Fruit fly (Drosophila melanogaster) whole organism, embryonic: ENCODE data around the gene CG10353.

Experiments
- CG10267 ChIP-seq: fragments of 200-800 bp; sonication (Bioruptor generic); optimal IDR thresholded peaks from 2 replicates; lab custom pipeline; 2018; ENCODE audit warnings: missing biosample characterization, mild to moderate bottlenecking, missing genetic modification characterization, moderate library complexity
- CG11456 ChIP-seq: fragments of 200-800 bp; sonication (Bioruptor generic); IDR thresholded peaks from 3 replicates; pipeline ENCODE4 v1.3.6; 2022; ENCODE audit warnings: missing biosample characterization, missing genetic modification characterization
- CG1233 ChIP-seq: fragments of 200-800 bp; sonication (Bioruptor generic); optimal IDR thresholded peaks from 4 replicates; lab custom pipeline; 2018; ENCODE audit warnings: missing biosample characterization, mild to moderate bottlenecking, missing genetic modification characterization
- CG12659 ChIP-seq: fragments of 200-800 bp; sonication (Bioruptor generic); optimal IDR thresholded peaks from 3 replicates; lab custom pipeline; 2017; ENCODE audit warnings: mild to moderate bottlenecking, missing biosample characterization, missing genetic modification reagents, missing genetic modification characterization
- CG13123 ChIP-seq: fragments of 200-800 bp; sonication (Bioruptor generic); optimal IDR thresholded peaks from 2 replicates; lab custom pipeline; 2016; ENCODE audit warnings: missing biosample characterization, missing genetic modification characterization
- CG13424 ChIP-seq: fragments of 200-800 bp; sonication (Bioruptor generic); optimal IDR thresholded peaks from 2 replicates; lab custom pipeline; 2019; ENCODE audit warnings: missing biosample characterization, mild to moderate bottlenecking, missing genetic modification characterization, moderate library complexity
- CG14860 ChIP-seq: fragments of 200-800 bp; sonication (Bioruptor generic); IDR thresholded peaks from 3 replicates; pipeline ENCODE4 v1.3.6; 2022; ENCODE audit warnings: missing biosample characterization, missing genetic modification characterization; ENCODE audit not compliant: partially characterized antibody
- CG14965 ChIP-seq: fragments of 200-800 bp; sonication (Bioruptor generic); optimal IDR thresholded peaks from 2 replicates; lab custom pipeline; 2016; ENCODE audit warnings: missing biosample characterization, missing genetic modification characterization, borderline replicate concordance
- CG15601 ChIP-seq: fragments of 200-800 bp; sonication (Bioruptor generic); optimal IDR thresholded peaks from 3 replicates; lab custom pipeline; 2019; ENCODE audit warnings: missing biosample characterization, mild to moderate bottlenecking, missing genetic modification characterization, moderate library complexity
- CG16813 ChIP-seq: fragments of 200-800 bp; sonication (Bioruptor generic); IDR thresholded peaks from 3 replicates; pipeline ENCODE4 v1.3.6; 2022; ENCODE audit warnings: missing biosample characterization, missing genetic modification characterization; ENCODE audit not compliant: partially characterized antibody
- CG16815 ChIP-seq: fragments of 200-800 bp; sonication (Bioruptor generic); optimal IDR thresholded peaks from 3 replicates; lab custom pipeline; 2017; ENCODE audit warnings: missing biosample characterization, mild to moderate bottlenecking, missing genetic modification characterization
- CG17361 ChIP-seq: fragments of 200-800 bp; sonication (Bioruptor generic); IDR thresholded peaks from 3 replicates; pipeline ENCODE4 v1.3.6; 2022; ENCODE audit warnings: missing biosample characterization, missing genetic modification characterization
- CG17829 ChIP-seq: fragments of 200-800 bp; optimal IDR thresholded peaks from 2 replicates; lab custom pipeline; 2019; ENCODE audit warnings: missing biosample characterization, mild to moderate bottlenecking, missing genetic modification characterization, moderate library complexity
- CG2712 ChIP-seq: fragments of 200-800 bp; optimal IDR thresholded peaks from 3 replicates; lab custom pipeline; 2019; ENCODE audit warnings: missing biosample characterization, mild to moderate bottlenecking, missing genetic modification characterization, moderate library complexity
- CG42726 ChIP-seq: fragments of 200-800 bp; sonication (Bioruptor generic); IDR thresholded peaks from 2 replicates; pipeline ENCODE4 v1.3.6; 2022; ENCODE audit warnings: missing biosample characterization, missing genetic modification characterization; ENCODE audit not compliant: partially characterized antibody
- CG4282 ChIP-seq: fragments of 200-800 bp; sonication (Bioruptor generic); optimal IDR thresholded peaks from 2 replicates; lab custom pipeline; 2016; ENCODE audit warnings: missing biosample characterization, missing genetic modification characterization
- CG4328 ChIP-seq: fragments of 200-800 bp; sonication (Bioruptor generic); optimal IDR thresholded peaks from 3 replicates; lab custom pipeline; 2017; ENCODE audit warnings: missing biosample characterization, missing genetic modification reagents, missing genetic modification characterization
- CG7556 ChIP-seq: fragments of 200-800 bp; sonication (Bioruptor generic); optimal IDR thresholded peaks from 2 replicates; lab custom pipeline; 2017; ENCODE audit warnings: missing biosample characterization, mild to moderate bottlenecking, missing genetic modification characterization
- CG8290 ChIP-seq, 3 experiments: fragments of 200-800 bp; sonication (Bioruptor generic); optimal IDR thresholded peaks; 2 replicates each; lab custom pipeline; 2016 to 2019; ENCODE audit warnings: missing biosample characterization in 3 of 3, missing genetic modification characterization in 3 of 3, mild to moderate bottlenecking in 2 of 3, moderate library complexity in 1 of 3
- Dp ChIP-seq: fragments of 200-800 bp; sonication (Bioruptor generic); optimal IDR thresholded peaks from 2 replicates; lab custom pipeline; 2018; ENCODE audit warnings: missing biosample characterization, mild to moderate bottlenecking, missing genetic modification characterization, moderate library complexity
- Ets97D ChIP-seq: fragments of 200-800 bp; sonication (Bioruptor generic); optimal IDR thresholded peaks from 3 replicates; lab custom pipeline; 2016; ENCODE audit warnings: missing biosample characterization, missing genetic modification characterization
- Fer3 ChIP-seq: fragments of 200-800 bp; sonication (Bioruptor generic); optimal IDR thresholded peaks from 2 replicates; lab custom pipeline; 2018; ENCODE audit warnings: missing biosample characterization, mild to moderate bottlenecking, missing genetic modification characterization, moderate library complexity
- H15 ChIP-seq: fragments of 200-800 bp; sonication (Bioruptor generic); IDR thresholded peaks from 3 replicates; pipeline ENCODE4 v1.3.6; 2022; ENCODE audit warnings: missing biosample characterization, missing genetic modification characterization
- H2.0 ChIP-seq: fragments of 200-800 bp; sonication (Bioruptor generic); IDR thresholded peaks from 2 replicates; pipeline ENCODE4 v1.3.6; 2022; ENCODE audit warnings: missing biosample characterization, missing genetic modification characterization
- Lim3 ChIP-seq: fragments of 200-800 bp; sonication (Bioruptor generic); IDR thresholded peaks from 2 replicates; pipeline ENCODE4 v1.3.6; 2022; ENCODE audit warnings: missing biosample characterization, missing genetic modification characterization
- MBD-R2 ChIP-seq: fragments of 200-800 bp; sonication (Bioruptor generic); IDR thresholded peaks from 2 replicates; pipeline ENCODE4 v1.3.6; 2022; ENCODE audit warnings: missing biosample characterization, missing genetic modification characterization
- Myb ChIP-seq: fragments of 200-800 bp; sonication (Bioruptor generic); optimal IDR thresholded peaks from 2 replicates; lab custom pipeline; 2016; ENCODE audit warnings: missing biosample characterization, missing genetic modification characterization
- Rfx ChIP-seq: fragments of 200-800 bp; sonication (Bioruptor generic); IDR thresholded peaks from 2 replicates; pipeline ENCODE4 v1.3.6; 2022; ENCODE audit warnings: missing biosample characterization, missing genetic modification characterization
- Sry-δ ChIP-seq: fragments of 200-800 bp; sonication (Bioruptor generic); optimal IDR thresholded peaks from 2 replicates; lab custom pipeline; 2016; ENCODE audit warnings: missing biosample characterization, missing genetic modification characterization
- Stat92E ChIP-seq, 3 experiments: fragments of >200 bp in 2 of 3; fragments of 200-800 bp in 1 of 3; sonication (Bioruptor generic) in 1 of 3; optimal IDR thresholded peaks; 2 replicates each; lab custom pipeline; 2017 to 2019; ENCODE audit warnings: missing biosample characterization in 3 of 3, missing genetic modification characterization in 3 of 3, mild to moderate bottlenecking in 1 of 3, moderate library complexity in 1 of 3
- TFAM ChIP-seq: fragments of 200-800 bp; sonication (Bioruptor generic); optimal IDR thresholded peaks from 2 replicates; lab custom pipeline; 2017; ENCODE audit warnings: missing biosample characterization, missing genetic modification characterization, inconsistent platforms
- Xbp1 ChIP-seq: fragments of 200-800 bp; sonication (Bioruptor generic); optimal IDR thresholded peaks from 3 replicates; lab custom pipeline; 2016; ENCODE audit warnings: missing biosample characterization, mild to moderate bottlenecking, missing genetic modification characterization
- YL-1 ChIP-seq: fragments of 200-800 bp; sonication (Bioruptor generic); optimal IDR thresholded peaks from 3 replicates; lab custom pipeline; 2017; ENCODE audit warnings: missing biosample characterization, mild to moderate bottlenecking, missing genetic modification characterization
- ara ChIP-seq: fragments of 200-800 bp; sonication (Bioruptor generic); IDR thresholded peaks from 2 replicates; pipeline ENCODE4 v1.3.6; 2022; ENCODE audit warnings: missing biosample characterization, missing genetic modification characterization
- ato ChIP-seq: fragments of 200-800 bp; sonication (Bioruptor generic); IDR thresholded peaks from 2 replicates; pipeline ENCODE4 v1.3.6; 2022; ENCODE audit warnings: missing biosample characterization, missing genetic modification characterization; ENCODE audit not compliant: partially characterized antibody
- crc ChIP-seq: fragments of 200-800 bp; sonication (Bioruptor generic); optimal IDR thresholded peaks from 2 replicates; lab custom pipeline; 2016; ENCODE audit warnings: missing biosample characterization, missing genetic modification characterization
- fd102C ChIP-seq: fragments of 200-800 bp; sonication (Bioruptor generic); optimal IDR thresholded peaks from 2 replicates; lab custom pipeline; 2018; ENCODE audit warnings: missing biosample characterization, mild to moderate bottlenecking, missing genetic modification characterization, moderate library complexity
- fu2 ChIP-seq: fragments of 200-800 bp; sonication (Bioruptor generic); optimal IDR thresholded peaks from 2 replicates; lab custom pipeline; 2016; ENCODE audit warnings: missing biosample characterization, missing genetic modification characterization
- gsb-n ChIP-seq: fragments of 200-800 bp; sonication (Bioruptor generic); optimal IDR thresholded peaks from 3 replicates; lab custom pipeline; 2018; ENCODE audit warnings: missing biosample characterization, mild to moderate bottlenecking, missing genetic modification characterization
- h ChIP-seq: fragments of >200 bp; optimal IDR thresholded peaks from 2 replicates; lab custom pipeline; 2017
- hb ChIP-seq: fragments of 200-800 bp; sonication (Bioruptor generic); IDR thresholded peaks from 3 replicates; pipeline ENCODE4 v1.3.6; 2022; ENCODE audit warnings: missing biosample characterization, missing genetic modification characterization; ENCODE audit not compliant: partially characterized antibody
- her ChIP-seq: fragments of 200-800 bp; sonication (Bioruptor generic); optimal IDR thresholded peaks from 2 replicates; lab custom pipeline; 2016; ENCODE audit warnings: missing biosample characterization, missing genetic modification characterization
- jing ChIP-seq: fragments of 200-800 bp; sonication (Bioruptor generic); optimal IDR thresholded peaks from 2 replicates; lab custom pipeline; 2018; ENCODE audit warnings: missing biosample characterization, mild to moderate bottlenecking, missing genetic modification characterization
- lbe ChIP-seq: fragments of 200-800 bp; sonication (Bioruptor generic); optimal IDR thresholded peaks from 2 replicates; lab custom pipeline; 2016; ENCODE audit warnings: missing biosample characterization, mild to moderate bottlenecking, missing genetic modification characterization
- lilli ChIP-seq: fragments of 200-800 bp; sonication (Bioruptor generic); optimal IDR thresholded peaks from 3 replicates; lab custom pipeline; 2016; ENCODE audit warnings: missing biosample characterization, missing genetic modification characterization
- nerfin-2 ChIP-seq: fragments of 200-800 bp; sonication (Bioruptor generic); IDR thresholded peaks from 2 replicates; pipeline ENCODE4 v1.3.6; 2022; ENCODE audit warnings: missing biosample characterization, missing genetic modification characterization; ENCODE audit not compliant: partially characterized antibody
- row ChIP-seq: fragments of 200-800 bp; sonication (Bioruptor generic); IDR thresholded peaks from 3 replicates; pipeline ENCODE4 v1.3.6; 2022; ENCODE audit warnings: missing biosample characterization, missing genetic modification characterization
- scrt ChIP-seq: fragments of 200-800 bp; sonication (Bioruptor generic); optimal IDR thresholded peaks from 2 replicates; lab custom pipeline; 2018; ENCODE audit warnings: missing biosample characterization, mild to moderate bottlenecking, missing genetic modification characterization, moderate library complexity
- zen2 ChIP-seq: fragments of 200-800 bp; sonication (Bioruptor generic); IDR thresholded peaks from 3 replicates; pipeline ENCODE4 v1.3.6; 2022; ENCODE audit warnings: missing biosample characterization, missing genetic modification characterization; ENCODE audit not compliant: partially characterized antibody

Gene CG10353

DNA sequence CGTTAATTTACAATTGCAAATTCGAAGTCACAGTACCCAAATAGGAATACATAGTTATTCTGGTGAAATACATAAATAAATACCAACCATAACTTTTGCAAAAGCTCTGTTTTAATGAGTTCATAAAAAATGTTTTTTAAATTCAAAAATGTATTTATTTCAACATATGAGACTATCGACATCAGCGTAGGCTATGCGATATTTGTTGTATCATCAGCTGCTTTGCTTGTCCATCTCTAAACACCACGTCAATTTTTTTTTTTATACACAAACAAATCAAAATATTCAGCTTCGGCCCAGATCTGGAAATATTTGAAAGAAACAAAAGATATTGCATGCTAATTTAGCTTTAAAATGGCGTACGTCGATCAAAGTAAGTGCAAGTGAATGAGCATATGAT lies 1.2 kb upstream of the CG10353 start, which contains the start of gene CG1840 (continued):
- TF ChIP-seq nerfin-2 (GFP tag; lab: Robert Waterston, UW) (peak; percentile 33; the same call in 1 of the 2 replicates), zen2 (GFP tag; lab: Robert Waterston, UW) (peak; percentile 67; the same call in 1 of the 3 replicates), CG42726 (0 out of 2 replicates have a peak, but pooled peaks have one; percentile 40), CG7556 (GFP tag; lab: Kevin White, UChicago) (no peak), row (peak; percentile 80), gsb-n (tag; lab: Kevin White, UChicago) (no peak), CG14860 (GFP tag; lab: Robert Waterston, UW) (peak; percentile 55; the same call in 2 of the 3 replicates), CG11456 (GFP tag; lab: Robert Waterston, UW) (no peak), Xbp1 (GFP tag; lab: Kevin White, UChicago) (peak; percentile 76), H15 (GFP tag; lab: Robert Waterston, UW) (no peak), TFAM (GFP tag; lab: Kevin White, UChicago) (no peak), jing (GFP tag; lab: Kevin White, UChicago) (no peak), Rfx (GFP tag; lab: Robert Waterston, UW) (peak; percentile 50; the same call in 1 of the 2 replicates), CG16813 (GFP tag; lab: Robert Waterston, UW) (peak; percentile 65), CG15601 (no peak), CG17829 (no peak), CG14965 (GFP tag; lab: Kevin White, UChicago) (no peak), CG12659 (peak; percentile 14), lbe (GFP tag; lab: Kevin White, UChicago) (peak; percentile 4), CG10267 (peak; percentile 44), CG8290 (GFP tag; optimal IDR thresholded peaks at IDR 0.05; lab: Kevin White, UChicago) (no peak), CG8290 (tag; optimal IDR thresholded peaks at IDR 0.05; lab: Kevin White, UChicago) (peak in 1 of 2 experiments; percentile 23), Stat92E (GFP tag; optimal IDR thresholded peaks at IDR 0.05; lab: Kevin White, UChicago) (no peak), lilli (peak; percentile 8), Lim3 (GFP tag; lab: Robert Waterston, UW) (no peak), CG13424 (tag; lab: Kevin White, UChicago) (peak; percentile 10), Dp (GFP tag; lab: Kevin White, UChicago) (peak; percentile 14), Myb (no peak), fu2 (GFP tag; lab: Kevin White, UChicago) (no peak), CG13123 (no peak), ara (GFP tag; lab: Robert Waterston, UW) (no peak), CG2712 (tag; lab: Kevin White, UChicago) (peak; percentile 13), hb (GFP tag; lab: Robert Waterston, UW) (0 out of 3 replicates have a peak, but pooled peaks have one; percentile 60), Fer3 (tag; lab: Kevin White, UChicago) (peak; percentile 13), MBD-R2 (GFP tag; lab: Robert Waterston, UW) (peak; percentile 61), CG4328 (no peak), Ets97D (GFP tag; lab: Kevin White, UChicago) (peak; percentile 13), her (no peak), h (lab: Kevin White, UChicago) (no peak), CG4282 (GFP tag; lab: Kevin White, UChicago) (no peak), YL-1 (GFP tag; lab: Kevin White, UChicago) (peak; percentile 13), crc (GFP tag; lab: Kevin White, UChicago) (no peak), scrt (GFP tag; lab: Kevin White, UChicago) (no peak), fd102C (GFP tag; lab: Kevin White, UChicago) (no peak), CG16815 (no peak), Sry-δ (GFP tag; lab: Kevin White, UChicago) (peak; percentile 87), CG1233 (no peak), ato (GFP tag; lab: Robert Waterston, UW) (peak; percentile 70; the same call in 1 of the 2 replicates), CG17361 (GFP tag; lab: Robert Waterston, UW) (no peak), H2.0 (no peak)
